Fruit fly (Drosophila melanogaster): ENCODE results near the gene CG12994.

Gene CG12994

dm6 chrX:17423310-17423945, 20.4 kb downstream of the CG12994 start, which contains the start of gene ENGase (continued):
- TF ChIP-seq btn (GFP tag; optimal IDR thresholded peaks at IDR 0.05) (no peak), chif (GFP tag; optimal IDR thresholded peaks at IDR 0.05) (no peak), MBD-R2 (GFP tag; IDR thresholded peaks at IDR 0.05) (peak; percentile 70), CG13123 (GFP tag; optimal IDR thresholded peaks at IDR 0.05) (no peak), Ets97D (GFP tag; optimal IDR thresholded peaks at IDR 0.05) (peak; percentile 16), CG10321 (GFP tag; IDR thresholded peaks at IDR 0.05) (peak; percentile 85), crp (GFP tag; optimal IDR thresholded peaks at IDR 0.05) (peak; percentile 30 to 86), CG3847 (GFP tag; IDR thresholded peaks at IDR 0.05) (peak; percentile 39; the same call in 1 of the 2 replicates), Rfx (GFP tag; IDR thresholded peaks at IDR 0.05) (peak; percentile 50; the same call in 1 of the 2 replicates), CG10654 (GFP tag; optimal IDR thresholded peaks at IDR 0.05) (no peak), dm (GFP tag; optimal IDR thresholded peaks at IDR 0.05) (peak; percentile 12), scrt (GFP tag; optimal IDR thresholded peaks at IDR 0.05) (peak; percentile 71), CG14710 (tag; optimal IDR thresholded peaks at IDR 0.05) (peak; percentile 5), NfI (GFP tag; optimal IDR thresholded peaks at IDR 0.05) (peak; percentile 18), Asciz (GFP tag; optimal IDR thresholded peaks at IDR 0.05) (no peak), BEAF-32 (GFP tag; optimal IDR thresholded peaks at IDR 0.05) (peak; percentile 4), nmo (GFP tag; optimal IDR thresholded peaks at IDR 0.05) (peak; percentile 41), pros (GFP tag; optimal IDR thresholded peaks at IDR 0.05) (peak; percentile 62), Dp (GFP tag; optimal IDR thresholded peaks at IDR 0.05) (peak; percentile 83), pb (GFP tag; optimal IDR thresholded peaks at IDR 0.05) (peak; percentile 36), GATAe (GFP tag; conservative IDR thresholded peaks at IDR 0.05) (no peak), hth (optimal IDR thresholded peaks at IDR 0.05) (no peak), CG34422 (GFP tag; IDR thresholded peaks at IDR 0.05) (peak; percentile 91), TFAM (GFP tag; optimal IDR thresholded peaks at IDR 0.05) (no peak), Myb (GFP tag; optimal IDR thresholded peaks at IDR 0.05) (peak; percentile 12), CHES-1-like (GFP tag; optimal IDR thresholded peaks at IDR 0.05) (peak; percentile 33), CG17385 (GFP tag; optimal IDR thresholded peaks at IDR 0.05) (peak; percentile 99), sens (GFP tag) (peak; percentile 76), twi (tag; optimal IDR thresholded peaks at IDR 0.05) (peak; percentile 7), CG9932 (GFP tag; IDR thresholded peaks at IDR 0.05) (peak; percentile 41; the same call in 1 of the 2 replicates), CG13624 (GFP tag; optimal IDR thresholded peaks at IDR 0.05) (no peak), CG2116 (GFP tag; optimal IDR thresholded peaks at IDR 0.05) (peak; percentile 5)

DNA sequence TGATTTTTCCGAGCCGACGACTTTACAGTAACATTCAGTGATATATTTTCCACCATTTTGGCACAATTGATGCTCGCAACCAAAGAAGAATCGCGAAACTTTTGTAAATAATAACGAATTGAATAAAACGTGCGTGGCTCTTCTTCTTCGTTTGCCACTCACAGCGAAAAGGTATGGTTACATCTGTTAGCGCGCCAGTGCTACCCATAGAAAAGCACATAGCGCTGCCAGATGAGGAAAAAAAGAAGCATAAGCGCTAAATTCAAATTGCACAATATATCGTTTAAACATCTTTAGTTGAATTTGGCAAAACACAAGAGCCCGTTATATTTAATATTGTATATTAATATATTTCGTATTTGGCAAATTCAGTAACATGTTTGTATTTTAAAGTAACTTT, 21.8 kb downstream of the CG12994 start, which contains the start of gene CG8611:
TSS of gene CG8611 (minus strand) at position 159 of the 400 bp plus-strand sequence.
- TF ChIP-seq dm (GFP tag; optimal IDR thresholded peaks at IDR 0.05) = peak; percentile 90
- TF ChIP-seq peb (GFP tag; IDR thresholded peaks at IDR 0.05) = no peak
- TF ChIP-seq HLH3B (GFP tag; IDR thresholded peaks at IDR 0.05) = no peak
- TF ChIP-seq pnt (GFP tag; optimal IDR thresholded peaks at IDR 0.05) = no peak
- TF ChIP-seq ssp (GFP tag; IDR thresholded peaks at IDR 0.05) = no peak
- no peak for TF ChIP-seq odd (GFP tag; optimal IDR thresholded peaks at IDR 0.05)
- no peak for TF ChIP-seq Ssrp (tag; optimal IDR thresholded peaks at IDR 0.05)
- peak; percentile 73 for TF ChIP-seq Max (GFP tag; optimal IDR thresholded peaks at IDR 0.05)
- TF ChIP-seq Spps (tag; optimal IDR thresholded peaks at IDR 0.05) = no peak
- no peak for TF ChIP-seq CG11247 (GFP tag; IDR thresholded peaks at IDR 0.05)
- no peak for TF ChIP-seq CG10959 (GFP tag; IDR thresholded peaks at IDR 0.05)
- TF ChIP-seq MTF-1 (GFP tag; optimal IDR thresholded peaks at IDR 0.05; ENCODE audit: borderline replicate concordance) = no peak
- no peak for TF ChIP-seq fru (optimal IDR thresholded peaks at IDR 0.05)
- peak; percentile 78 for TF ChIP-seq CG3847 (GFP tag; IDR thresholded peaks at IDR 0.05)
- TF ChIP-seq CG7556 (GFP tag; optimal IDR thresholded peaks at IDR 0.05) = no peak
- TF ChIP-seq CG6791 (GFP tag; IDR thresholded peaks at IDR 0.05; ENCODE audit: partially characterized antibody) = peak; percentile 54; the same call in 2 of the 3 replicates
- no peak for TF ChIP-seq CG14441 (GFP tag; IDR thresholded peaks at IDR 0.05)
- TF ChIP-seq fd96Cb (tag; optimal IDR thresholded peaks at IDR 0.05) = no peak
- peak; percentile 37; the same call in 1 of the 3 replicates for TF ChIP-seq knrl (GFP tag; IDR thresholded peaks at IDR 0.05; ENCODE audit: partially characterized antibody)
- no peak for TF ChIP-seq CG9215 (GFP tag; IDR thresholded peaks at IDR 0.05)
- no peak for TF ChIP-seq dmrt99B (tag; optimal IDR thresholded peaks at IDR 0.05)
- peak; percentile 36 for TF ChIP-seq YL-1 (GFP tag; optimal IDR thresholded peaks at IDR 0.05)
